Fruit fly (Drosophila melanogaster) ovary, adult (tissue): ENCODE results near the gene CG31550.
A peak's percentile ranks its signal among the peaks of the same experiment; 100 is the strongest.

Source experiments
- CG17801 ChIP-seq: fragments of 200-800 bp; optimal IDR thresholded peaks from 2 replicates; lab custom pipeline; 2019; ENCODE audit warnings: missing biosample characterization, mild to moderate bottlenecking, missing genetic modification characterization, moderate library complexity; ENCODE audit not compliant: partially characterized antibody

Gene CG31550

DNA sequence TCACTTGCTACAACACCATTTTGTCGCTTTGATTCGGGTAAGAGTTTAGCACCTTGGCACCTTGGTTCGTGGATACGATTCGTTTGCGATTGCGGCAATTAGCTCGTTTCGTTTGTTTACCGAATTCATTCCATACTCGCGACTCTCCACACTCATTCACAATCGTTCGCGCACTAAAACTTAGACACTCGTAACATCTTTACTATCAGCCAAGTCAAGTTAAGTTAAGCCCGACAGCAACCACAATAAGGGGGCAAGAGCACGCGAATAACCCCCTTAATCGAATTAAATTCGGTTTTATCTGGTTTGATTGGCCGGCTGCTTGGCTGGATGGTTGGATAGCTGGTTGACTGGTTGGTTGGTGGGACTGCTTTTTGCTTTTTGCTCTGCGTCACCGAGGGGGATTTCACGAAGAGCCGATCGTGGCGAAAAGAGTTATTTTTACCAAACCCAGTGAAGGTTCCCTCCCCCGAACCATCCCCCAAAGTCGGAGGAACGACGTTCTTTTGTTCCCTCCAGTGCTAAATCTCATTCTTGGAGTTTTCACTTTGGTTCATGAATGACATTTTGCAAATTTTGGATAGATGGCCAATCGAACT is 18.5 kb downstream of the CG31550 start:
- TF ChIP-seq CG17801: no peak

DNA sequence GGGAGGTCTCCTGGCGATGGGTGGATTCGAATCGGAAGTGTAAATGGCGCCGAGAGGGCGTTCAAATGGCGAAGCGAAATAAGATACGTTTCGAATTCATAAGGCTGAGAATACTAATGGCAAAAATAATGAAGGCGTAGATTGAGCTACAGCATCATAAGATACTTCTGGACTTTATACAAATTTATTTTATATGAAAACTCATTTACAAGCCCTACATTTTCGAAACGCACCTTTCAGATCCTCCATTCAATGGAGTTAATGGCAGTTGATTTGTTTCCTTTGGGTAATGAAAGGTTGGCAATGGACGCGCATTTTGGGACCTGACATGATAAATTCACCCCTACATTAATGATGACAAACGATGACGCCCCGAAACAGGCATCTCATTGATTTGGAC is 29.4 kb downstream of the CG31550 start:
- no peak for TF ChIP-seq CG17801

DNA sequence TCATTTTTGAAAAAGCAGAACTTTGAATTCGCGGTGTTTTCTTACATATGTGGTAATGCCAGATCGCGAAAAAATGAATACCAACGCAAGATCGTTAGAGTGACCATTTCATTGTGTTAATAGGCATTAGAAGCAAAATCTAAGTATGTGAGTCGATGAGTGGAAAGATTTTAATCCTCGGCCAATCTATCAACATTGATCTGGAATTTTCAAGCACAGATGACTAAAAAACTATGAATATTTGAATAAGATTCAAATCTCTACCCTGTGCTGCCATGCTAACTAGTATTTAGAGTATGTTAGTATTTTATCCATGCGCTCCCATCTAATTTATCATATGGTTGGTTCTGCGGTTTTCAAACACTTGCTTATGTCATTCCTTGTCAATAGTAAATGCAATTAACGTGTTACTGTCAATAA is 31.2 kb downstream of the CG31550 start:
- no peak for TF ChIP-seq CG17801

DNA sequence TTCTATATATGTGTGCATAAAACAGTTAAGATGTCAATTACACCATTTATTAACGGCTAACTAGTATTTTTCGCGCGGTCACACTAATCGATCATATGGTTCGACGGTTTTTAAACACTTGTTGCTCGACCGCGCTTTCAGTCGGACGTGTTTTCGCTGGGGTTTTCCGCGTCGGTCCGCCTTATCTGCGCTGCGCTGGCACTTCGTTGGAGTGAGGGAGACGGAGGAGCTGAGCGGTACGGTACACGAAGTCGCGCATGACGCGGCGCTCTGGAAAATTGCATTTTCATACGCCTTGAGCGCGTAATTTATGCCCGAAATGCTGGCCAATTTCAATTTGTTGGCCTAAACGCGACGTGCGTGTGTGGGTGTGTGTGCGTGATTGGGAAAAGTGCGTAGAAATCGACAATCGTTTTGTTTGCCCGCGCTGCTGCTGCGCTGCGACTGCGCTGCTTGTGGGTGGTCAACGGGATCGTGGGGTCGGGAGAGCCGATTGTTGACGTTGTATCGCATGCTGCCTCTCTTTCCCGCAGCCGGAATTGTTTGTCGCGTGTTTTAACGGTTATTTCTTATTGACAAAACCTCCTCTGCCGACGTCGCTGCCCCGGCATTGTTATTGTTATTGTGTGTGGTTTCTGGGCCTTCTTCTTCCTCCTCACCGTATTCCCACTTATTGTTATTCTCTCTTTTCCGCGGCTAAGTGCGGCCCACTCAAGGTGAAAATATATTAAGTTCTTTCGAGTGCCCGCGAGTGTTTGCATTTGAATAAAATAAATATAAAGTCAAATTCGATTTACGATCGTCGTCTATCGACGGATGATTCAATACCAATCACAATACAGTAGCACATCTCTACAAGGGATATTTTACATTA is 31.9 kb downstream of the CG31550 start, which contains the start of gene Itpr:
TSS of gene Itpr (plus strand) at position 116 of the 874 bp plus-strand sequence.
- peak; percentile 15 for TF ChIP-seq CG17801

DNA sequence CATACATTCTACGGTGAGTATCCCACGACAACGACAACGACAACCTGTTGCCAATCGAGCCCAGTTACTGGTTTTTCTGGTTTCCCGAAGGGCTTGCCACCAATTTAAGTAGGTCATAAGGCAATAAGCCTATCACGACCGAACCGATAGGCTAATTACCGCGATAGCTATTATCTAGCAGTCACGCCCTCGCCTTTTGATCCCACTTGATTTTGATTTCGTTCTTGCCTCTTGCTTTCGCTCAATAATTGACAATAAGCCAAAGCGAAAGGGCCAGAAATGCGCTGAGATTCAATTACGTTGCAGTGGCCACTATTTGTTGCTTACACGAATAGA is 32.5 kb downstream of the CG31550 start:
- TF ChIP-seq CG17801: no peak

DNA sequence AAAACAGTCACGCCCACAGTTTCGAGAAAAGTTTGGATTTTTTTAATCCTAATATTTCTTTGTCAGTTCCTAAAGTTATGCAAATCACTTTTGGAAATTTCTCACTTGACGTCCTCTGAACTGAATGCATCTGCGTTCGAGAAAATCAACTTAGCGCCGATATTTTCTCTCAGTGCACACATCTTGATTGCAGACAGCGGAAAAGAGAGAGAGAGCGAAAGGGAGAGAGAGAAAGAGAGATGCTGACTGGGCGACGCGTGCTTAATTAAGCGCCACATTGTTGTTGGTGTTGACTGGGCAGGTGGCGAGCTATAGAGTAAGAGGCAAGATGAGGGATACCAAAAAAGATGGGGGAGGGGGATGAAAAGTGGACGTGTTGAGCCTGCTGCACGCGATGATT is 33.3 kb downstream of the CG31550 start:
- no peak for TF ChIP-seq CG17801

dm6 chr3R:5519789-5520188 is 34.4 kb downstream of the CG31550 start:
- no peak for TF ChIP-seq CG17801

DNA sequence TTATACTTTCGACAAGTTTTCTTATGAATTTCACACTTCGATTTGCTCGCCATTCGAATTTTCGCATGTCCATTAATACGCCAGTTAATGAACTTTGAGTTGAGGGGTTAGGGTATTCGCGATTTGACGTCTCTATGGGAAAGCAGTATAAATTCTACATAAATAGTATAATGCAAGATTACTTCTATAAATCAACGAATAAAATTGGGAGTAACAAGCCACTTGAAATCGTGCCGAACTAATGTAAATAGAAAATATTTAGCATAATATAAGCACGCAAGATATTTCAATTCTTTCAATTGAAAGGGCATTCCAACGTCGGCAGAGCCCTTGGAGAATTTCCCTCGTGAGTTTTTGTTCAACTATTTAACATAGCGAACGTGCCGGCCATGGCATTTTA is 35.2 kb downstream of the CG31550 start:
- TF ChIP-seq CG17801: peak; percentile 58

dm6 chr3R:5523070-5523637 is 37.8 kb downstream of the CG31550 start, which contains the start of the genes CG43845 and Nmdar1:
TSS of gene CG43845 (minus strand) at chr3R:5523120.
TSS of gene Nmdar1 (minus strand) at chr3R:5523328.
- no peak for TF ChIP-seq CG17801

dm6 chr3R:5524804-5525203 is 39.5 kb downstream of the CG31550 start:
- no peak for TF ChIP-seq CG17801

DNA sequence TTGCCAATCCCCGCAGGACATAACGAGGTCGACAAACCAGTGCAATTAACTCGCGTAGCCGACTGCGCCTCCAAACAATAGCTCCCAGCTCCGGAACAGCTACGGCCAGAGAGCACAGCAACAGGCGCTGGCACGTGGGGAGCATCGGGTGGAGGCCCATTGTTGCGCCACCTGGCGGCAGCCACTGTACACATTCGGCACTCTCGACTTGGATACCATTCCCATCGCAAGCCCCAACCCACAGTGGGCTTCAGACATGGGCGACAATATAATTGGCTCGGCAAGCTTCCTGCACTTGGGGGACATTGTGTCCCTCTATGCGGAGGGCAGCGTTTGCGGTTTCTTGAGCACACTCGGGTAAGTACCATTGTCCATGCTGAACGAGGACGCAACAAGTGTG is 42.2 kb downstream of the CG31550 start:
- no peak for TF ChIP-seq CG17801
